Worm (Caenorhabditis elegans): Measurements from ENCODE around the gene taf-10.

taf-10 gene

DNA sequence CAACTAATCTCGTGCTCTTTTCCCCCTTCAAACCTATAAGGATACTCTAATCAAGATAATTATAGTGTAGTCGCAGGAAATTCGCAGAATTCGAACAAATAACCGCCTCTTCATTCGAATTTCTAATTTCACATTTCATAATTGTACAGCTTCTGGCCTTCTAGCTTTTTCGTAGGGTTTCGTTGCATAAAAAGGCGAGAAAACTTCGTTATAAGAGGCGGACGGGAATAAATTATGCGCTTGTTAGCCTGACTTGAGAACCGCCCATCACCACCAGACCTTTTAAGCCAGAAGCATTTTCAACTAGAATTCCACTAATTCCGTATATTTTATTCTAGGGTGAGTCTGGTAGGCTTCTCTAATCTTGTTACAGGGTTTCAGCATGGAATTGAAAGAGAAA is 5.2 kb upstream of the taf-10 start, which contains the start of gene K03B4.4:
K03B4.4 (plus strand) TSS at position 301 of the 400 bp plus-strand sequence.
- TF ChIP-seq ama-1 (optimal IDR thresholded peaks at IDR 0.05) = no peak
- TF ChIP-seq pha-4 (tag; optimal IDR thresholded peaks at IDR 0.05) = no peak
- TF ChIP-seq unc-39 (tag; optimal IDR thresholded peaks at IDR 0.05) = no peak
- TF ChIP-seq ceh-16 (tag; optimal IDR thresholded peaks at IDR 0.05) = no peak
- no peak for TF ChIP-seq ceh-28 (tag; optimal IDR thresholded peaks at IDR 0.05)
- TF ChIP-seq nhr-77 (tag; optimal IDR thresholded peaks at IDR 0.05) = no peak
- TF ChIP-seq lin-15B (tag; optimal IDR thresholded peaks at IDR 0.05) = no peak
- TF ChIP-seq nhr-237 (tag; optimal IDR thresholded peaks at IDR 0.05) = no peak
- TF ChIP-seq fkh-10 (GFP tag; optimal IDR thresholded peaks at IDR 0.05) = no peak
- TF ChIP-seq ztf-11 (tag; optimal IDR thresholded peaks at IDR 0.05) = no peak
- TF ChIP-seq lsy-12 (tag; optimal IDR thresholded peaks at IDR 0.05) = no peak
- TF ChIP-seq unc-62 (GFP tag; optimal IDR thresholded peaks at IDR 0.05) = no peak
- no peak for TF ChIP-seq snpc-4 (tag; optimal IDR thresholded peaks at IDR 0.05)
- no peak for TF ChIP-seq hmg-11 (tag; optimal IDR thresholded peaks at IDR 0.05)
- no peak for TF ChIP-seq nhr-43 (tag; optimal IDR thresholded peaks at IDR 0.05; ENCODE audit: poor library complexity, severe bottlenecking)
- no peak for TF ChIP-seq pqm-1 (tag; optimal IDR thresholded peaks at IDR 0.05)

DNA sequence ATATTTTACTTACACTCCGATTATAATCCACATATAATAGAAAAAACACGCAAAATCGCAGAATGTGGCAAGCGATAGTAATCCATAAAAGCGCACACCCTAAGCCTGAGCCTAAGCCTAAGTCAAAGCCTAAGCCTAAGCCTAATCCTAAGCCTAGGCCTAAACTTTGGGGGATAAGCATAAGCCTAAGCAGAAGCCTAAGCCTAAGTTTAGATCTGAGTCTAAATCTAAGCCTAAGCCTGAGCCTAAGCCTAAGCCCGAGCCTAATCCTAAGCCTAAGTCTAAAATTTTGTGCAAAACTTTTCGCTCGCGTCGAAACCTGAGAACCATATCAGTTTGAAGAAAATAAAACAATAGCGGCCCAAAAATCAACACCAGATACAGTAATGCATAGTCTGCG is 2.8 kb upstream of the taf-10 start:
- TF ChIP-seq fkh-2 (tag; optimal IDR thresholded peaks at IDR 0.05) (no peak), pha-4 (tag; optimal IDR thresholded peaks at IDR 0.05) (no peak)

DNA sequence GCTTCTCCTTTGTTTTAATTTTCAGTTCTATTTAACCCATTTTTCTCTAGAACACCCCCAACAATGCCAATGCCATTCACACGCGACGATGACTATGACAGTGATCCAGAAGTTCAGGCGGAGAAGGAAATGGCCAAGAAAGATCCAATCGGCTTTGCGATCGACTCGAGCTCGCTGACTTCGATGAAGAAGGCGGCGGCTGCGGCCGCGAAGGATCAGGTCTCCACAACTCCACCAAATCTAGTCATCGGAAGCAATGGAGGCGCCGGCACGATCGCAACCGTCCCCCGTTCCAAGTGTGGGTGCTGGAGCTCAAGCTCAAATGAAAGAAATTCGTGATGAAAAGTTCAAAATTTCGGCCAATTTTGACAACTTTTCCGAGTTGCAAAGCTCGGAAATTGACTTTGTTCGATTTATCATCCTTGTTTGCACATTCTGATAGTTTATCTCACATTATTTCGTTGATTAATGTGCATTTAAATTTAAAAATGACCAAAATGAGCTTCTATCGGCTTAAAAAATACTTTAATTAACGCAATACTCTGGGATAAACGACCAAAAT is 1.1 kb downstream of the taf-10 start, which contains the start of gene K03B4.2:
K03B4.2 (plus strand) TSS at position 51 of the 562 bp plus-strand sequence.
- TF ChIP-seq ama-1 (optimal IDR thresholded peaks at IDR 0.05) (peak; percentile 9), fkh-10 (GFP tag; optimal IDR thresholded peaks at IDR 0.05) (no peak)

DNA sequence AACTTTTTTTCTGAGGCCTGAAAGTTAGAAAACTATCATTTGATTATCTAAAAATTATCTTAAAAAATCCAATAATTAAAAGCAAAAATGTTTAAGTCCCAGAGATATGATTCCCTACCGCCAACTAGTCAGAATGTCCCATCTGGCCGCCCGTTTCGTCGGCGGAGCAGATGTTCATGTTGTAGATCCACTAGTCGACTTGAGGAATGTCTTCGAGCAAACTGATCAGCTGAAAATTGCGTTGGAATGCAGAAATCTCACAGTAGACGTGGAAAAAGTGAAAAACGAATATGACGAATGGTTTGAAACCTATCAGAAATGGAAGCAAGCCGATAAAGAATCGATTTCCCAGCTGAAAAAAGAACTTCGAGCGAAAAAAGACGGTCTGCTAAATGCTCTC is 2.3 kb downstream of the taf-10 start, which contains the start of gene K03B4.1:
K03B4.1 (plus strand) TSS at position 97 of the 400 bp plus-strand sequence.
- no peak for TF ChIP-seq hmg-11 (tag; optimal IDR thresholded peaks at IDR 0.05)
- TF ChIP-seq mdl-1 (tag; optimal IDR thresholded peaks at IDR 0.05) = no peak
- no peak for TF ChIP-seq fkh-10 (GFP tag; optimal IDR thresholded peaks at IDR 0.05)
- TF ChIP-seq lin-15B (tag; optimal IDR thresholded peaks at IDR 0.05) = no peak

DNA sequence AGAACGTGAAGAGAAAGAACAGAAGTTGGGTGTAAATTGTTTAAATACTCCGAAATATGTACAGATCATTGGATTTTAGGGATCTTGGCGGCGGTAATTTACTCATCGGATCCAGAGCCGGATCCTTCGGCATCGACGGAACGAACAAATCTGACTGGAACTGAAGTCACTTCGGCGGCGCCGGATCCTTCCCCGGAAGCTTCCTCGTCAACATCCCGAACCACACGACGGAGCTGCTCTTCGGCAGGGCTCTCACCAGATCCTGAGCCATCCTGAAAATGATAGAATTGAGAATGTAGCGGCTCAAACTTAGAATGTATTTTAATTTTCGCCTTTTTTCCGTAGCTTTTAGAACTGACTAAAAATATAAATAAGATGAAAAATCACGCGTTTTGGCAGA is 4.8 kb downstream of the taf-10 start:
- TF ChIP-seq aly-2 (tag; optimal IDR thresholded peaks at IDR 0.05) (no peak), nhr-76 (tag; optimal IDR thresholded peaks at IDR 0.05) (no peak), tbx-2 (tag; optimal IDR thresholded peaks at IDR 0.05) (no peak), nhr-11 (tag; optimal IDR thresholded peaks at IDR 0.05) (no peak), ztf-4 (tag; optimal IDR thresholded peaks at IDR 0.05) (no peak), nhr-25 (tag; optimal IDR thresholded peaks at IDR 0.05) (no peak), nhr-237 (tag; optimal IDR thresholded peaks at IDR 0.05) (no peak), daf-12 (tag; optimal IDR thresholded peaks at IDR 0.05) (no peak), nhr-67 (tag; optimal IDR thresholded peaks at IDR 0.05) (no peak), elt-1 (tag; optimal IDR thresholded peaks at IDR 0.05) (no peak), fos-1 (tag; optimal IDR thresholded peaks at IDR 0.05) (no peak), ceh-9 (tag; optimal IDR thresholded peaks at IDR 0.05) (no peak), ceh-82 (tag; optimal IDR thresholded peaks at IDR 0.05) (no peak), snpc-4 (tag; optimal IDR thresholded peaks at IDR 0.05) (no peak), pqm-1 (tag; optimal IDR thresholded peaks at IDR 0.05) (no peak), lin-15B (tag; optimal IDR thresholded peaks at IDR 0.05) (no peak), skn-1 (tag; optimal IDR thresholded peaks at IDR 0.05) (no peak)

DNA sequence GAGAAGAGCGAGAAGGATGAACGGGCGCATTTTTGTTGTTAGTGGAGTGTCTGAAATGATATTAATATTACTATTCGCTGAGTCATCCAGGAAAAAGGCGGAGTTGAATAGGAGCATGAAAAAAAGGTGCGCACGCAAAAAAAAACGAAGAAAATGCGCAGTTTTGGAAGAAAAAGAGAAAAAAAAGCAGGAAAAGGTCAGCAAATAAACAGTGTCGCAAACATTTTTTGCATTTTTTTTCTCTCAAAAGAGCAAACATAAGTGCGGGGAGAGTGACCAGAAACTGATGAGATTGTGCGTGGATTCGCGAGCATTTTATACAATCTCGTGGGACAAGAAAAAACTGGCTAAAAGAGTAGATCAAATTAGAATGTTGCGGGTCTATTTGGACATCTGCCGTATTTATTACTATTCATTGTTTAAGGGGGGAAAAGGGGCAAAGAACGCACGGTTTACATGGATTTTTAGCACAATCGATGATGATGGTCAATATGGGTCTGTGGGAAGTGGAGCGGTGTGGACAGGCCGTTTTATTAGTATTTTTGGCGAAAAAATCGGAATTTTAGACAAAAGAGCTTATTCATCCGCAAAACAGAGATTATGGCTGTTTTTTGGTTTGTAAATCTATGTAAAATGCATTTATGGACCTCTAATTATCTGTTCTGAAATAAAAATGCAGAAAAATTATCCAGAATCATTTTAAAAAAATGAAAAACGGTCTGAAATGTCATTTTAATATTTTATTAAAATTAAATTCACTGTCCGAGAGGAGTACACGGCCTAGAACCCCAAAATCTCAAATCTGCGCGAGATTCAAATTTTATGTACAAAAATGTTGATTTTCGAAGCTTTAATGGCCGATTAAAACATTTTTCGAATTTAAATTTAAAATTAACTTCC is 5.7 kb downstream of the taf-10 start, which contains the start of gene cpg-8:
cpg-8 (minus strand) TSS at position 51 of the 900 bp plus-strand sequence.
- TF ChIP-seq egl-5 (tag; optimal IDR thresholded peaks at IDR 0.05) (no peak), nhr-67 (tag; optimal IDR thresholded peaks at IDR 0.05) (no peak), unc-62 (GFP tag; optimal IDR thresholded peaks at IDR 0.05) (no peak), lin-15B (tag; optimal IDR thresholded peaks at IDR 0.05) (no peak), nhr-237 (tag; optimal IDR thresholded peaks at IDR 0.05) (no peak), jun-1 (tag; optimal IDR thresholded peaks at IDR 0.05) (no peak), zag-1 (tag; optimal IDR thresholded peaks at IDR 0.05) (no peak), nhr-23 (tag; optimal IDR thresholded peaks at IDR 0.05) (no peak), ztf-4 (tag; optimal IDR thresholded peaks at IDR 0.05) (no peak), mdl-1 (tag; optimal IDR thresholded peaks at IDR 0.05) (no peak), nhr-77 (tag; optimal IDR thresholded peaks at IDR 0.05) (no peak), elt-3 (tag; optimal IDR thresholded peaks at IDR 0.05) (no peak), fkh-10 (GFP tag; optimal IDR thresholded peaks at IDR 0.05) (no peak), ceh-16 (tag; optimal IDR thresholded peaks at IDR 0.05) (no peak), pha-4 (tag; optimal IDR thresholded peaks at IDR 0.05) (no peak), ceh-9 (tag; optimal IDR thresholded peaks at IDR 0.05) (no peak), tbx-2 (tag; optimal IDR thresholded peaks at IDR 0.05) (no peak), fos-1 (tag; optimal IDR thresholded peaks at IDR 0.05) (no peak), lsy-12 (tag; optimal IDR thresholded peaks at IDR 0.05) (no peak)
